Fruit fly (Drosophila melanogaster) whole organism, pupa: ENCODE measurements around the gene CG6602.

Source experiments
- CG13204 ChIP-seq: fragments of 200-800 bp; sonication (Bioruptor generic); optimal IDR thresholded peaks from 2 replicates; lab custom pipeline; 2018; ENCODE audit warnings: missing biosample characterization, mild to moderate bottlenecking, missing genetic modification characterization, moderate library complexity
- CG14655 ChIP-seq: fragments of 200-800 bp; sonication (Bioruptor generic); optimal IDR thresholded peaks from 3 replicates; lab custom pipeline; 2017; ENCODE audit warnings: mild to moderate bottlenecking, missing biosample characterization, missing genetic modification reagents, missing genetic modification characterization
- CG15710 ChIP-seq: fragments of 200-800 bp; sonication (Bioruptor generic); optimal IDR thresholded peaks from 2 replicates; lab custom pipeline; 2018; ENCODE audit warnings: missing biosample characterization, mild to moderate bottlenecking, missing genetic modification characterization, moderate library complexity
- CG17806 ChIP-seq: fragments of 200-800 bp; sonication (Bioruptor generic); optimal IDR thresholded peaks from 2 replicates; lab custom pipeline; 2018; ENCODE audit warnings: missing biosample characterization, mild to moderate bottlenecking, missing genetic modification characterization, moderate library complexity
- CG32121 ChIP-seq: fragments of 200-800 bp; sonication (Bioruptor generic); IDR thresholded peaks from 2 replicates; pipeline ENCODE4 v1.3.6; 2022; ENCODE audit warnings: missing biosample characterization, missing genetic modification characterization
- CG34367 ChIP-seq: fragments of 200-800 bp; sonication (Bioruptor generic); optimal IDR thresholded peaks from 2 replicates; lab custom pipeline; 2018; ENCODE audit warnings: missing biosample characterization, mild to moderate bottlenecking, missing genetic modification characterization
- CG4496 ChIP-seq: fragments of 200-800 bp; sonication (Bioruptor generic); IDR thresholded peaks from 3 replicates; pipeline ENCODE4 v1.3.6; 2022; ENCODE audit warnings: missing biosample characterization, missing genetic modification characterization
- CG8159 ChIP-seq: fragments of 200-800 bp; sonication (Bioruptor generic); optimal IDR thresholded peaks from 3 replicates; lab custom pipeline; 2018; ENCODE audit warnings: missing biosample characterization, mild to moderate bottlenecking, missing genetic modification characterization, moderate library complexity
- CG8301 ChIP-seq: fragments of 200-800 bp; sonication (Bioruptor generic); optimal IDR thresholded peaks from 2 replicates; lab custom pipeline; 2018; ENCODE audit warnings: missing biosample characterization, mild to moderate bottlenecking, missing genetic modification characterization
- EcR ChIP-seq: fragments of 200-800 bp; sonication (Bioruptor generic); optimal IDR thresholded peaks from 3 replicates; lab custom pipeline; 2019; ENCODE audit warnings: missing biosample characterization, missing genetic modification characterization, mild to moderate bottlenecking, moderate library complexity, missing genetic modification reagents
- Pif1A ChIP-seq: fragments of 200-800 bp; sonication (Bioruptor generic); optimal IDR thresholded peaks from 3 replicates; lab custom pipeline; 2016; ENCODE audit warnings: missing biosample characterization, missing genetic modification characterization
- Pif1B ChIP-seq: fragments of 200-800 bp; sonication (Bioruptor generic); optimal IDR thresholded peaks from 3 replicates; lab custom pipeline; 2016; ENCODE audit warnings: missing biosample characterization, missing genetic modification characterization
- Snoo ChIP-seq: fragments of 200-800 bp; sonication (Bioruptor generic); optimal IDR thresholded peaks from 3 replicates; lab custom pipeline; 2017; ENCODE audit warnings: missing biosample characterization, mild to moderate bottlenecking, missing genetic modification characterization, inconsistent platforms
- fd96Ca ChIP-seq: fragments of 200-800 bp; sonication (Bioruptor generic); IDR thresholded peaks from 3 replicates; pipeline ENCODE4 v1.3.6; 2022; ENCODE audit warnings: missing biosample characterization, missing genetic modification characterization
- gl ChIP-seq: fragments of 200-800 bp; sonication (Bioruptor generic); optimal IDR thresholded peaks from 2 replicates; lab custom pipeline; 2018; ENCODE audit warnings: missing biosample characterization, mild to moderate bottlenecking, missing genetic modification characterization
- rn ChIP-seq: fragments of 200-800 bp; sonication (Bioruptor generic); IDR thresholded peaks from 2 replicates; pipeline ENCODE4 v1.3.6; 2022; ENCODE audit warnings: missing biosample characterization, missing genetic modification characterization

The CG6602 gene

dm6 chr3L:6111458-6111857 lies 39.5 kb downstream of the CG6602 start:
- no peak for TF ChIP-seq CG8159
- TF ChIP-seq CG4496 (GFP tag; lab: Robert Waterston, UW) = no peak
- no peak for TF ChIP-seq CG8301 (tag; lab: Kevin White, UChicago)
- TF ChIP-seq Snoo (tag; lab: Kevin White, UChicago) = no peak
- TF ChIP-seq CG13204 (GFP tag; lab: Kevin White, UChicago) = no peak
- no peak for TF ChIP-seq gl (tag; lab: Kevin White, UChicago)
- no peak for TF ChIP-seq fd96Ca (GFP tag; lab: Robert Waterston, UW)
- TF ChIP-seq EcR = no peak
- no peak for TF ChIP-seq rn (GFP tag; lab: Robert Waterston, UW)
- no peak for TF ChIP-seq CG14655 (GFP tag; lab: Kevin White, UChicago)
- TF ChIP-seq, all 21 proteins: peak for 0

DNA sequence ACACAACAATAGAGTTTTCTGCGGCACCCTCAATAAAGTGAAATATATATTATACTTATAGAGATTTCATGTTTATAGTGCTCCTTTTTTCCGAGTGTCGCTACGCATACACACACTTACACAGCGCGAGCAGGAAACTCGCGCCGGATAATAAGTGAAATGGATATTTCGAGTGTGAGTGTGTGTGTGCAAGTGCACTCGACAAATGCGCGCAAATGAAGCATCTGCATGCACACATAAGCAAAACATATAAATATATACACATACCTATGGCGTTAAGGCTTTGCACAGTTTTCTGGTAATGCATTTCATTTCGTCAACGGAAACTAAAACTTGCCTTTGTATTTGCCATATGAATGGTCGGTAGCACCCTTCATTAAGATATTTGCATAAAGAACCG lies 43.6 kb downstream of the CG6602 start:
- TF ChIP-seq CG4496 (GFP tag; lab: Robert Waterston, UW) (no peak), CG15710 (tag; lab: Kevin White, UChicago) (no peak), CG13204 (GFP tag; lab: Kevin White, UChicago) (no peak), CG8159 (no peak), fd96Ca (GFP tag; lab: Robert Waterston, UW) (no peak), CG32121 (GFP tag; lab: Robert Waterston, UW) (no peak), Snoo (tag; lab: Kevin White, UChicago) (no peak), Pif1B (GFP tag; lab: Kevin White, UChicago) (no peak), Pif1A (GFP tag; lab: Kevin White, UChicago) (no peak), gl (tag; lab: Kevin White, UChicago) (no peak), CG34367 (tag; lab: Kevin White, UChicago) (no peak)

dm6 chr3L:6116881-6117280 lies 44.9 kb downstream of the CG6602 start:
- no peak for TF ChIP-seq rn (GFP tag; lab: Robert Waterston, UW)
- TF ChIP-seq fd96Ca (GFP tag; lab: Robert Waterston, UW) = no peak
- no peak for TF ChIP-seq Pif1A (GFP tag; lab: Kevin White, UChicago)
- no peak for TF ChIP-seq CG17806 (tag; lab: Kevin White, UChicago)
